Worm (Caenorhabditis elegans): ENCODE measurements around the gene T19C3.4.
A peak's percentile ranks its signal among the peaks of the same experiment; 100 is the strongest.

The T19C3.4 gene

ce11 chrIII:634618-635017 lies 14.6 kb upstream of the T19C3.4 start, which contains the start of gene fem-2 (continued):
- TF ChIP-seq pag-3 (tag; optimal IDR thresholded peaks at IDR 0.05; ENCODE audit: borderline replicate concordance, insufficient read depth) (no peak), blmp-1 (tag; optimal IDR thresholded peaks at IDR 0.05) (peak; percentile 42), snu-23 (GFP tag; optimal IDR thresholded peaks at IDR 0.05) (peak; percentile 62), rnt-1 (tag; optimal IDR thresholded peaks at IDR 0.05) (peak; percentile 24), dpl-1 (GFP tag; optimal IDR thresholded peaks at IDR 0.05) (peak; percentile 38 to 53 (median 44)), irx-1 (tag; optimal IDR thresholded peaks at IDR 0.05) (no peak), snpc-4 (tag; optimal IDR thresholded peaks at IDR 0.05) (no peak), mep-1 (tag; optimal IDR thresholded peaks at IDR 0.05) (peak; percentile 79), unc-98 (GFP tag; IDR thresholded peaks at IDR 0.05) (no peak), zip-4 (GFP tag; optimal IDR thresholded peaks at IDR 0.05) (peak; percentile 9), lin-13 (GFP tag; optimal IDR thresholded peaks at IDR 0.05) (peak; percentile 26), nhr-85 (tag) (peak; percentile 76)

ce11 chrIII:631421-631820 lies 11.4 kb upstream of the T19C3.4 start, which contains the start of gene T19C3.6:
TSS of gene T19C3.6 (minus strand) at chrIII:631521.
- TF ChIP-seq ztf-11 (tag; optimal IDR thresholded peaks at IDR 0.05) (no peak), nhr-11 (tag; optimal IDR thresholded peaks at IDR 0.05) (no peak), mep-1 (tag; optimal IDR thresholded peaks at IDR 0.05) (no peak), unc-30 (tag; optimal IDR thresholded peaks at IDR 0.05) (no peak), nhr-71 (tag; optimal IDR thresholded peaks at IDR 0.05) (no peak), ceh-82 (tag; optimal IDR thresholded peaks at IDR 0.05) (no peak), nhr-12 (tag; optimal IDR thresholded peaks at IDR 0.05) (no peak), aha-1 (tag; optimal IDR thresholded peaks at IDR 0.05) (no peak), sptf-1 (tag; optimal IDR thresholded peaks at IDR 0.05) (no peak), ceh-90 (tag; optimal IDR thresholded peaks at IDR 0.05) (no peak), F16B12.6 (tag; optimal IDR thresholded peaks at IDR 0.05) (no peak), mdl-1 (tag; optimal IDR thresholded peaks at IDR 0.05) (no peak), nhr-84 (tag; optimal IDR thresholded peaks at IDR 0.05) (no peak), isw-1 (GFP tag; IDR thresholded peaks at IDR 0.05) (no peak), zip-4 (GFP tag; optimal IDR thresholded peaks at IDR 0.05) (no peak), lin-35 (GFP tag; optimal IDR thresholded peaks at IDR 0.05) (no peak), tlp-1 (tag; optimal IDR thresholded peaks at IDR 0.05) (no peak), lin-13 (GFP tag; optimal IDR thresholded peaks at IDR 0.05) (no peak), snu-23 (GFP tag; optimal IDR thresholded peaks at IDR 0.05) (no peak), unc-130 (tag; optimal IDR thresholded peaks at IDR 0.05) (no peak)

DNA sequence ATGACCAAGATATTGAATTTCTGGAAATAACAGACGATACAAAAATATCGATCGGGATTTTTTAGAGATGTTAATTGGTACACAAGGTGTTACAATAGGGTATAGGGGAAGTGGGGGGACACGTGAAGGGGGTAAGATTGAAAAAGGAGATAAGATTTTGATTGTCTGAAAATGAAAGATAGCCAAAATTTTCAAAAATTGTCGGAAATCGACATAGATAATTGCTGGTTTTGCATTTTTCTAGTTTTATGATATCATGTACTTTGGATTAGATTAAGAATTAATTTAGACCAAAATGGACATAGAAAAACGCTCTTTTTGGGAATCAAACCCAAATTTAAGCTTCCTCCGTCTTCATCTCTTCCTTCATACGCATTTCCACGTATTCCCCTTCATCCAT lies 7.8 kb upstream of the T19C3.4 start, which contains the start of gene T19C3.5:
Gene T19C3.5, minus strand, starts transcription at position 101 of the 400 bp plus-strand sequence.
- TF ChIP-seq ceh-88 (GFP tag; IDR thresholded peaks at IDR 0.05) (no peak), mdl-1 (tag; optimal IDR thresholded peaks at IDR 0.05) (no peak), mab-9 (GFP tag; IDR thresholded peaks at IDR 0.05) (no peak), unc-130 (tag; optimal IDR thresholded peaks at IDR 0.05) (no peak), lir-3 (tag; optimal IDR thresholded peaks at IDR 0.05; ENCODE audit: poor library complexity) (no peak), lin-13 (GFP tag; optimal IDR thresholded peaks at IDR 0.05) (no peak), nhr-77 (tag; optimal IDR thresholded peaks at IDR 0.05) (no peak), pqm-1 (tag; optimal IDR thresholded peaks at IDR 0.05) (no peak), swsn-7 (tag; optimal IDR thresholded peaks at IDR 0.05) (no peak), nhr-19 (GFP tag; conservative IDR thresholded peaks at IDR 0.05) (no peak), Y116A8C.19 (tag; optimal IDR thresholded peaks at IDR 0.05; ENCODE audit: borderline replicate concordance) (no peak)

DNA sequence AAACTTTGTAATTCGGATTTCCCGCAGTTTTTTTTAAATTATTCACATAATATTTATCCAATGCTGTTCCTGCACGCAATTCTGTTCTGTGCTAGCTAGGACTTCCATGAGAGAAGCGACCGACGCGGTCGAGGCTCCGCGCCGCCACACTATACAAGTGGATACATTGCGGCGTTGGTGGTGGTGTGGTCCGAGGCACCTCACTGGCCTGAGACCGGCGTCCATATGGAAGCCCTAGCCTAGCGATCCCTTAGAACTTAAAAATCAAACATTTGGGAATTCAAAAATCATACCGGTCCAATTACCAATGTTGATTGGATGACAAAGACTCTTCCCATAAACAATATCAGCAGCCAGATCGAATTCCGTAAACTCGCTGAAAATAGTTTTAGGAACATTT lies 6.0 kb upstream of the T19C3.4 start:
- TF ChIP-seq nhr-90 (tag; optimal IDR thresholded peaks at IDR 0.05; ENCODE audit: poor library complexity) (no peak), efl-1 (optimal IDR thresholded peaks at IDR 0.05) (no peak), efl-1 (GFP tag; optimal IDR thresholded peaks at IDR 0.05 in 1 of 2) (peak in 1 of 2 experiments; percentile 58), dpl-1 (GFP tag; optimal IDR thresholded peaks at IDR 0.05) (no peak), ceh-90 (tag; optimal IDR thresholded peaks at IDR 0.05) (no peak)
